Worm (Caenorhabditis elegans) whole organism, midembryonic: ENCODE data around the gene K02E11.4.

ENCODE experiments used
- T22C8.4 ChIP-seq: fragments of 200-800 bp; sonication (Bioruptor generic); IDR thresholded peaks from 2 replicates; pipeline ENCODE4 v1.3.6; 2022; ENCODE audit warnings: missing genetic modification characterization, missing compliant biosample characterization
- cog-1 ChIP-seq: sonication (generic microtip); optimal IDR thresholded peaks from 2 replicates; lab custom pipeline; 2016; ENCODE audit warnings: missing genetic modification characterization, missing compliant biosample characterization
- flt-1 ChIP-seq: fragments of 200-800 bp; sonication (Bioruptor generic); IDR thresholded peaks from 2 replicates; pipeline ENCODE4 v1.3.6; 2022; ENCODE audit warnings: missing genetic modification characterization, missing compliant biosample characterization
- klf-2 ChIP-seq: fragments of 200-800 bp; sonication (Bioruptor generic); conservative IDR thresholded peaks from 2 replicates; pipeline ENCODE4 v1.3.6; 2022; ENCODE audit warnings: missing genetic modification reagents, missing genetic modification characterization, missing compliant biosample characterization
- med-1 ChIP-seq: sonication (generic microtip); optimal IDR thresholded peaks from 2 replicates; lab custom pipeline; 2017; ENCODE audit warnings: missing genetic modification characterization, mild to moderate bottlenecking, missing compliant biosample characterization, antibody characterized with exemption, missing genetic modification reagents; ENCODE audit not compliant: insufficient read depth
- ref-1 ChIP-seq: fragments of 200-800 bp; sonication (Bioruptor generic); conservative IDR thresholded peaks from 2 replicates; pipeline ENCODE4 v1.3.6; 2022; ENCODE audit warnings: missing genetic modification reagents, missing genetic modification characterization, missing compliant biosample characterization
- tab-1 ChIP-seq: fragments of 200-800 bp; sonication (Bioruptor generic); IDR thresholded peaks from 2 replicates; pipeline ENCODE4 v1.3.6; 2022; ENCODE audit warnings: missing genetic modification characterization, missing compliant biosample characterization
- ztf-23 ChIP-seq: fragments of 200-800 bp; sonication (Bioruptor generic); IDR thresholded peaks from 2 replicates; pipeline ENCODE4 v1.3.6; 2022; ENCODE audit warnings: missing genetic modification reagents, missing genetic modification characterization, missing compliant biosample characterization
- ztf-29 ChIP-seq: fragments of 200-800 bp; sonication (Bioruptor generic); IDR thresholded peaks from 2 replicates; pipeline ENCODE4 v1.3.6; 2022; ENCODE audit warnings: missing genetic modification reagents, missing genetic modification characterization, missing compliant biosample characterization

DNA sequence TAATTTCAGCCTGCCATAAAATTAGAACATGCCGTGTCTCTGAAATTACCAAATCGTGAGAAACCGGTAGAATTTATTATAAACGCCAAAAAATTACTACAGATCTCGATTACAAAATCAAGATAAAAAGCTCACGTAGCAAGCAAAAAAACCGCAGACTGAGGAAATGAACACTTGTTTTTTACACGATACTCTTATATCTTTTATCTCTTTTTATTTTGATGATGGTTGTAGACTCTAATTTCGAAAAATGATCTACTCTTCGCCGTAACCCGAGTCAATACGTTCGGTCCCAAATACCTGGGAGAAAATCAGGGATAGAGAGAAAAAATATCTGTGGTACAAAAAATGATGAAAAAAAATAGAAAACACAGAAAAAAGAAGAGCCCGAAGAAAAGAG lies 24.8 kb downstream of the K02E11.4 start:
- no peak for TF ChIP-seq med-1
- TF ChIP-seq ztf-23 (GFP tag; lab: Robert Waterston, UW), result no peak
- TF ChIP-seq tab-1 (GFP tag; lab: Robert Waterston, UW), result no peak
- no peak for TF ChIP-seq flt-1 (GFP tag; lab: Robert Waterston, UW)
- no peak for TF ChIP-seq ref-1 (GFP tag; lab: Robert Waterston, UW)
- no peak for TF ChIP-seq klf-2 (GFP tag; lab: Robert Waterston, UW)
- TF ChIP-seq cog-1 (tag; lab: Kevin White, UChicago), result no peak
- TF ChIP-seq ztf-29 (GFP tag; lab: Robert Waterston, UW), result no peak
- no peak for TF ChIP-seq T22C8.4 (GFP tag; lab: Robert Waterston, UW)
